Worm (Caenorhabditis elegans): ENCODE results near the gene moma-1.

The moma-1 gene

ce11 chrIII:841177-841576, 11.0 kb downstream of the moma-1 start, which contains the start of gene K02F3.9:
Gene K02F3.9, minus strand, starts transcription at chrIII:841366.
- TF ChIP-seq cog-1 (tag; optimal IDR thresholded peaks at IDR 0.05), result no peak
- no peak for TF ChIP-seq med-1 (GFP tag; optimal IDR thresholded peaks at IDR 0.05; ENCODE audit: insufficient read depth)
- no peak for TF ChIP-seq T22C8.4 (GFP tag; IDR thresholded peaks at IDR 0.05)
- TF ChIP-seq klf-2 (GFP tag; conservative IDR thresholded peaks at IDR 0.05), result no peak
- TF ChIP-seq ztf-23 (GFP tag; IDR thresholded peaks at IDR 0.05), result no peak
- no peak for TF ChIP-seq ztf-29 (GFP tag; IDR thresholded peaks at IDR 0.05)
- TF ChIP-seq tab-1 (GFP tag; IDR thresholded peaks at IDR 0.05), result no peak
- no peak for TF ChIP-seq ref-1 (GFP tag; conservative IDR thresholded peaks at IDR 0.05)
- no peak for TF ChIP-seq flt-1 (GFP tag; IDR thresholded peaks at IDR 0.05)

ce11 chrIII:839491-839890, 12.7 kb downstream of the moma-1 start, which contains the start of gene dos-3:
Gene dos-3, minus strand, starts transcription at chrIII:839591.
- TF ChIP-seq cog-1 (tag; optimal IDR thresholded peaks at IDR 0.05) (no peak), tab-1 (GFP tag; IDR thresholded peaks at IDR 0.05) (no peak), ref-1 (GFP tag; conservative IDR thresholded peaks at IDR 0.05) (no peak), T22C8.4 (GFP tag; IDR thresholded peaks at IDR 0.05) (no peak)

ce11 chrIII:835713-836278, 16.4 kb downstream of the moma-1 start:
- TF ChIP-seq med-1 (GFP tag; optimal IDR thresholded peaks at IDR 0.05; ENCODE audit: insufficient read depth), result no peak
- peak; percentile 38; the same call in 1 of the 2 replicates for TF ChIP-seq ztf-29 (GFP tag; IDR thresholded peaks at IDR 0.05)
- peak; percentile 72; the same call in 1 of the 2 replicates for TF ChIP-seq tab-1 (GFP tag; IDR thresholded peaks at IDR 0.05)
- no peak for TF ChIP-seq cog-1 (tag; optimal IDR thresholded peaks at IDR 0.05)
- TF ChIP-seq T22C8.4 (GFP tag; IDR thresholded peaks at IDR 0.05), result peak; percentile 49; the same call in 1 of the 2 replicates
- 0 out of 2 replicates have a peak, but pooled peaks have one; percentile 9 for TF ChIP-seq klf-2 (GFP tag; conservative IDR thresholded peaks at IDR 0.05)
- TF ChIP-seq ztf-23 (GFP tag; IDR thresholded peaks at IDR 0.05), result peak; percentile 78; the same call in 1 of the 2 replicates
- no peak; the same call in 1 of the 2 replicates for TF ChIP-seq ref-1 (GFP tag; conservative IDR thresholded peaks at IDR 0.05)
- peak; percentile 93 for TF ChIP-seq flt-1 (GFP tag; IDR thresholded peaks at IDR 0.05)

- no peak for TF ChIP-seq med-1 (GFP tag; optimal IDR thresholded peaks at IDR 0.05; ENCODE audit: insufficient read depth)
- no peak for TF ChIP-seq tab-1 (GFP tag; IDR thresholded peaks at IDR 0.05)
- no peak for TF ChIP-seq T22C8.4 (GFP tag; IDR thresholded peaks at IDR 0.05)
- no peak for TF ChIP-seq ztf-29 (GFP tag; IDR thresholded peaks at IDR 0.05)
- TF ChIP-seq klf-2 (GFP tag; conservative IDR thresholded peaks at IDR 0.05), result no peak
- no peak for TF ChIP-seq cog-1 (tag; optimal IDR thresholded peaks at IDR 0.05)
- no peak for TF ChIP-seq ref-1 (GFP tag; conservative IDR thresholded peaks at IDR 0.05)
- no peak for TF ChIP-seq ztf-23 (GFP tag; IDR thresholded peaks at IDR 0.05)
- TF ChIP-seq flt-1 (GFP tag; IDR thresholded peaks at IDR 0.05), result no peak
Measured at ce11 chrIII:835208-835607, 17.0 kb downstream of the moma-1 start.

ce11 chrIII:834443-834815, 17.8 kb downstream of the moma-1 start:
- peak; percentile 30; the same call in 1 of the 2 replicates for TF ChIP-seq ztf-29 (GFP tag; IDR thresholded peaks at IDR 0.05)
- peak; percentile 66; the same call in 1 of the 2 replicates for TF ChIP-seq flt-1 (GFP tag; IDR thresholded peaks at IDR 0.05)
- TF ChIP-seq klf-2 (GFP tag; conservative IDR thresholded peaks at IDR 0.05), result no peak

ce11 chrIII:833711-834442, 18.3 kb downstream of the moma-1 start:
- TF ChIP-seq T22C8.4 (GFP tag; IDR thresholded peaks at IDR 0.05) (peak; percentile 57; the same call in 1 of the 2 replicates), ztf-23 (GFP tag; IDR thresholded peaks at IDR 0.05) (no peak), med-1 (GFP tag; optimal IDR thresholded peaks at IDR 0.05; ENCODE audit: insufficient read depth) (no peak), tab-1 (GFP tag; IDR thresholded peaks at IDR 0.05) (no peak), cog-1 (tag; optimal IDR thresholded peaks at IDR 0.05) (peak; percentile 85), ztf-29 (GFP tag; IDR thresholded peaks at IDR 0.05) (no peak), ref-1 (GFP tag; conservative IDR thresholded peaks at IDR 0.05) (no peak), flt-1 (GFP tag; IDR thresholded peaks at IDR 0.05) (peak; percentile 78), klf-2 (GFP tag; conservative IDR thresholded peaks at IDR 0.05) (no peak)

ce11 chrIII:832855-833504, 19.2 kb downstream of the moma-1 start, which contains the start of gene zip-2:
Gene zip-2, plus strand, starts transcription at chrIII:832982.
- TF ChIP-seq med-1 (GFP tag; optimal IDR thresholded peaks at IDR 0.05; ENCODE audit: insufficient read depth), result no peak
- no peak for TF ChIP-seq cog-1 (tag; optimal IDR thresholded peaks at IDR 0.05)

ce11 chrIII:831961-832360, 20.2 kb downstream of the moma-1 start, which contains the start of gene ceeh-1:
Gene ceeh-1, minus strand, starts transcription at chrIII:832277.
- no peak for TF ChIP-seq klf-2 (GFP tag; conservative IDR thresholded peaks at IDR 0.05)
- no peak for TF ChIP-seq ztf-29 (GFP tag; IDR thresholded peaks at IDR 0.05)
- no peak for TF ChIP-seq flt-1 (GFP tag; IDR thresholded peaks at IDR 0.05)
- no peak for TF ChIP-seq ref-1 (GFP tag; conservative IDR thresholded peaks at IDR 0.05)
- TF ChIP-seq ztf-23 (GFP tag; IDR thresholded peaks at IDR 0.05), result no peak
- TF ChIP-seq T22C8.4 (GFP tag; IDR thresholded peaks at IDR 0.05), result no peak
- TF ChIP-seq cog-1 (tag; optimal IDR thresholded peaks at IDR 0.05), result no peak
- no peak for TF ChIP-seq tab-1 (GFP tag; IDR thresholded peaks at IDR 0.05)
- TF ChIP-seq med-1 (GFP tag; optimal IDR thresholded peaks at IDR 0.05; ENCODE audit: insufficient read depth), result no peak

- TF ChIP-seq tab-1 (GFP tag; IDR thresholded peaks at IDR 0.05) (no peak), ztf-29 (GFP tag; IDR thresholded peaks at IDR 0.05) (no peak)
Measured at ce11 chrIII:825256-825655, 26.9 kb downstream of the moma-1 start.

All from whole organism, midembryonic.